Worm (Caenorhabditis elegans): Measurements from ENCODE around the gene ZC196.8.

Gene ZC196.8

DNA sequence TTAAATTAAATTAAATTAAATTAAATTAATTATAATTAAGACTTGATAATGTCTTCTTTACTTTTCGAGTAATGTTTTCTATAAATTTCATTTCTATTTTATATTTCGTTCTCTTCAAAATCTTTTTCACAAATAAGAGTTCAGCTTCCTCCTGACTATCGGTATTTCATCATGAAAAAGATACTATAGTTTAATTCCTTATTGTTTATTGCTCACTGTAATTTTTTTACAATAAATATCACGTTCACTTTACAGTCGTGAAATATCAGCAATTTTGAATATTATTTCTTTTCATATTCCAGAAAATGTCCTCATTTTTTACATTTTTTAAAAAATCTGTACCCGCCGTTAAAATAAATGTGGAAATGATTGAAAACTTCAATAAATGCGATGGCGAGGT, 14.3 kb upstream of the ZC196.8 start, which contains the start of gene ZC196.3:
ZC196.3 (plus strand) TSS at position 301 of the 400 bp plus-strand sequence.
- TF ChIP-seq skn-1 (tag; optimal IDR thresholded peaks at IDR 0.05) (no peak), duxl-1 (tag; optimal IDR thresholded peaks at IDR 0.05; ENCODE audit: poor library complexity) (no peak), ztf-7 (tag; optimal IDR thresholded peaks at IDR 0.05) (no peak), lin-39 (tag; optimal IDR thresholded peaks at IDR 0.05) (no peak), nhr-42 (GFP tag; IDR thresholded peaks at IDR 0.05) (no peak), nhr-10 (tag; optimal IDR thresholded peaks at IDR 0.05) (no peak), vab-7 (GFP tag; IDR thresholded peaks at IDR 0.05) (no peak), mxl-3 (GFP tag; optimal IDR thresholded peaks at IDR 0.05) (no peak), F49E8.2 (tag; optimal IDR thresholded peaks at IDR 0.05; ENCODE audit: borderline replicate concordance) (no peak), set-16 (GFP tag; IDR thresholded peaks at IDR 0.05) (no peak), ctbp-1 (GFP tag; IDR thresholded peaks at IDR 0.05) (no peak), lin-15B (tag; optimal IDR thresholded peaks at IDR 0.05) (no peak), ceh-82 (tag; optimal IDR thresholded peaks at IDR 0.05) (no peak), nhr-77 (tag; optimal IDR thresholded peaks at IDR 0.05) (no peak), daf-12 (tag; optimal IDR thresholded peaks at IDR 0.05) (no peak), nhr-28 (tag; optimal IDR thresholded peaks at IDR 0.05) (no peak), daf-8 (GFP tag; IDR thresholded peaks at IDR 0.05) (no peak), F26F4.8 (GFP tag; conservative IDR thresholded peaks at IDR 0.05) (no peak), hmg-1.1 (GFP tag; IDR thresholded peaks at IDR 0.05) (no peak)

DNA sequence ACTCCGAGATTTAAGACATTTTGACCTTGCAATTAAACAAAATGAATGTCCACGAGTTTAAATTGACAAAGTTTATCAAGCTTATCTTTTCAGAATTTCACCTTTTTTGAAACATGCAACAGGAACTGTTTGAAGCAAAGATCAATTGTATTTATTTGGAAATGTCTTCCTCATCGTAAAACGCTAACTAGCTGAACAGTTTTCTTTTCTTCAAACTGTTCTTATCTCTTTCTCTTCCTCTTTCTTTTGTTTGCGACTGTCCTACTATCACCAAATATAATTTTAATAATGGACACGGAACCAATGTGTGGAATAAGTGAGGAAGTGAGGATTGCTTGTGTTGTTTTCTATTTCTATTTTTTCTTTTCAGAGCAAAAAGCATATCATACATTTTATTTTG, 10.9 kb upstream of the ZC196.8 start, which contains the start of gene ZC196.4:
ZC196.4 (plus strand) TSS at position 173 of the 400 bp plus-strand sequence.
- TF ChIP-seq pqm-1 (tag; optimal IDR thresholded peaks at IDR 0.05) (peak; percentile 76), daf-16 (GFP tag; optimal IDR thresholded peaks at IDR 0.05) (no peak), daf-16 (tag; optimal IDR thresholded peaks at IDR 0.05) (peak; percentile 74), dve-1 (tag; optimal IDR thresholded peaks at IDR 0.05; ENCODE audit: insufficient read depth) (peak; percentile 39), D1046.2 (GFP tag; IDR thresholded peaks at IDR 0.05) (no peak), nhr-28 (tag; optimal IDR thresholded peaks at IDR 0.05) (peak; percentile 16), ceh-82 (tag; optimal IDR thresholded peaks at IDR 0.05) (no peak), daf-12 (tag; optimal IDR thresholded peaks at IDR 0.05) (no peak), pha-4 (GFP tag; IDR thresholded peaks at IDR 0.05) (no peak), pha-4 (tag; optimal IDR thresholded peaks at IDR 0.05) (no peak)

DNA sequence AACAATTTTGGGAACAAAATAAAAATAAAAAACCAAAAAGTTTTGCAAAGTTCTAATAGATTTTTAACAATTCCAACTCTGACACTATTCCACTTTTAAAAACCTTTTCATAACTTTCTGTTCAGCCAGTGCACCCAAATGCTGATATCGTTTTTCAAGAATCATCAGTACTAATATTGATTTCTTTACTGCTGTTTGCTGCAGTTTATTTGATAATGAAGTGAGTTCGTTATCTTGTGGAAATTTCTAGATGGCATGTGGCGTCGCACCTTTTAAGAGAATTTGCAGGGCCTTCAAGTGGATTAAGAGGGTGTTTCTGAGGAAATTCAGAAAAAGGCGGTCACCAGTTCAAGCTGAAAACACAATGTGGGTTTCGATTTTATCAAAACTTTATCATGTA, 8.9 kb upstream of the ZC196.8 start:
- TF ChIP-seq nhr-28 (tag; optimal IDR thresholded peaks at IDR 0.05) = peak; percentile 3
- TF ChIP-seq mdt-29 (GFP tag; IDR thresholded peaks at IDR 0.05) = no peak
- no peak for TF ChIP-seq lim-7 (GFP tag; IDR thresholded peaks at IDR 0.05)
- no peak for TF ChIP-seq lin-39 (tag; optimal IDR thresholded peaks at IDR 0.05)
- no peak for TF ChIP-seq daf-16 (GFP tag; optimal IDR thresholded peaks at IDR 0.05)
- peak; percentile 64 for TF ChIP-seq daf-16 (tag; optimal IDR thresholded peaks at IDR 0.05)
- TF ChIP-seq nhr-77 (tag; optimal IDR thresholded peaks at IDR 0.05) = no peak
- TF ChIP-seq T20F7.1 (GFP tag; optimal IDR thresholded peaks at IDR 0.05) = no peak
- no peak for TF ChIP-seq attf-4 (tag; optimal IDR thresholded peaks at IDR 0.05)
- peak; percentile 27 for TF ChIP-seq dve-1 (tag; optimal IDR thresholded peaks at IDR 0.05; ENCODE audit: insufficient read depth)
- peak; percentile 41 for TF ChIP-seq pqm-1 (tag; optimal IDR thresholded peaks at IDR 0.05)

DNA sequence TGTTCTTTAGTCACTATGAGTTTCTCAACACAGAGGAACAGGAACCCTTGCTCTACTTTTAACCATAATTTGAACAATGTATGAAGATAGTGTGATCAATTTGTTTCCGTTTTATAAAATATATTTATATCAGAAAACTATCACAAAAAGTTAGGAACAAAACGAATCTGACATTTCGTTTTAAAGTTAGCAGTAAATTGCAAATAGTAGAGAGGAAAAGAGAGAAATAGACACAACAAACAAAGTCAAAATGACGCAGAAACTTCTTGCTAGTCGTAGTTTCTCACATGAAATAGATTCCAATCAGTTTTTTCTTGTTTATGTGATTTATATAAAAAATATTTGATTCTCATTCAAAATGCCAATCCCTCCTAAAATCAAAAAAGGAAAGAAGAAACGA, 7.0 kb upstream of the ZC196.8 start, which contains the start of gene ZC196.5:
ZC196.5 (plus strand) TSS at position 301 of the 400 bp plus-strand sequence.
- TF ChIP-seq lir-3 (tag; optimal IDR thresholded peaks at IDR 0.05) = no peak
- peak in 1 of 2 experiments; percentile 60 for TF ChIP-seq unc-62 (GFP tag; optimal IDR thresholded peaks at IDR 0.05 in 1 of 2)
- no peak for TF ChIP-seq unc-62 (tag; optimal IDR thresholded peaks at IDR 0.05)

DNA sequence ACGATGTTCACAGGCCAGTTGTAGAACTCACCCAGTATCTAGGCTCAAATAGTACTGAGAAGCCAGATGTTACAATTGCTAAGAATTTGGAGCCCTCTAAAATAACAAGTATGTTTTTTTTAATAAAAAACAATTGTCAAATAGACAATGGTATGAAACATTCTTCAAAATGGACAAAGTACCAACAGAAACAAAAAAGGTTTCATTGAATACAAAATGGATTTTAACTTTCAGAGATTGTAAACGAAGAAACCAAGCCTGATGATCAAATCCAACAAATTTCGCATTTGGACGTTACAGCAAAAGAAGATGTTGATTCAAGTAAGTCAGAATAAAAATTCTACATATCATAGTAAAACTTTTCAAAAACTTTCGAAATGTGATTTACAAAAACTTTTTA, 5.0 kb upstream of the ZC196.8 start, which contains the start of gene ZC196.9:
ZC196.9 (minus strand) TSS at position 101 of the 400 bp plus-strand sequence.
- no peak for TF ChIP-seq nhr-102 (tag; optimal IDR thresholded peaks at IDR 0.05)
- no peak for TF ChIP-seq mxl-3 (GFP tag; optimal IDR thresholded peaks at IDR 0.05)
- no peak for TF ChIP-seq nhr-48 (tag; optimal IDR thresholded peaks at IDR 0.05)
- TF ChIP-seq hlh-11 (tag; optimal IDR thresholded peaks at IDR 0.05) = no peak
- TF ChIP-seq ceh-28 (tag; optimal IDR thresholded peaks at IDR 0.05) = no peak
- TF ChIP-seq saeg-2 (GFP tag; IDR thresholded peaks at IDR 0.05) = no peak
- TF ChIP-seq D1046.2 (GFP tag; IDR thresholded peaks at IDR 0.05) = no peak
- no peak for TF ChIP-seq zfp-3 (GFP tag; conservative IDR thresholded peaks at IDR 0.05)
- no peak for TF ChIP-seq T20F7.1 (GFP tag; optimal IDR thresholded peaks at IDR 0.05)
- no peak for TF ChIP-seq nhr-11 (tag; optimal IDR thresholded peaks at IDR 0.05)
- TF ChIP-seq lin-1 (GFP tag; IDR thresholded peaks at IDR 0.05) = no peak
- TF ChIP-seq nhr-10 (tag; optimal IDR thresholded peaks at IDR 0.05) = no peak
- no peak for TF ChIP-seq php-3 (GFP tag; IDR thresholded peaks at IDR 0.05)
- no peak for TF ChIP-seq lin-38 (GFP tag; IDR thresholded peaks at IDR 0.05)

Data from whole organism, L4 larva.